Fruit fly (Drosophila melanogaster) whole organism, embryonic: ENCODE measurements around the gene CG13995.
A peak's percentile ranks its signal among the peaks of the same experiment; 100 is the strongest.

Source experiments
- CG10147 ChIP-seq: fragments of 200-800 bp; sonication (Bioruptor generic); optimal IDR thresholded peaks from 2 replicates; lab custom pipeline; 2019; ENCODE audit warnings: missing biosample characterization, mild to moderate bottlenecking, missing genetic modification characterization, moderate library complexity
- CG14050 ChIP-seq: fragments of 200-800 bp; sonication (Bioruptor generic); IDR thresholded peaks from 3 replicates; pipeline ENCODE4 v1.3.6; 2022; ENCODE audit warnings: missing biosample characterization, missing genetic modification characterization
- CG18764 ChIP-seq: fragments of 200-800 bp; sonication (Bioruptor generic); optimal IDR thresholded peaks from 3 replicates; lab custom pipeline; 2016; ENCODE audit warnings: missing biosample characterization, missing genetic modification characterization
- CG2120 ChIP-seq: fragments of 200-800 bp; sonication (Bioruptor generic); optimal IDR thresholded peaks from 3 replicates; lab custom pipeline; 2016; ENCODE audit warnings: missing biosample characterization, missing genetic modification characterization
- CG2199 ChIP-seq: fragments of 200-800 bp; sonication (Bioruptor generic); IDR thresholded peaks from 3 replicates; pipeline ENCODE4 v1.3.6; 2022; ENCODE audit warnings: missing biosample characterization, missing genetic modification characterization
- CG2678 ChIP-seq: fragments of 200-800 bp; sonication (Bioruptor generic); optimal IDR thresholded peaks from 3 replicates; lab custom pipeline; 2019; ENCODE audit warnings: missing biosample characterization, mild to moderate bottlenecking, missing genetic modification characterization, moderate library complexity
- CG34376 ChIP-seq: fragments of 200-800 bp; sonication (Bioruptor generic); optimal IDR thresholded peaks from 2 replicates; lab custom pipeline; 2018; ENCODE audit warnings: missing biosample characterization, mild to moderate bottlenecking, missing genetic modification characterization
- CG3726 ChIP-seq: fragments of 200-800 bp; sonication (Bioruptor generic); IDR thresholded peaks from 3 replicates; pipeline ENCODE4, ENCODE4 v1.3.6; 2022; ENCODE audit warnings: missing biosample characterization, missing genetic modification characterization
- CG3847 ChIP-seq: fragments of 200-800 bp; sonication (Bioruptor generic); IDR thresholded peaks from 2 replicates; pipeline ENCODE4 v1.3.6; 2022; ENCODE audit warnings: missing biosample characterization, missing genetic modification characterization
- CG6683 ChIP-seq: fragments of 200-800 bp; sonication (Bioruptor generic); optimal IDR thresholded peaks from 2 replicates; lab custom pipeline; 2017; ENCODE audit warnings: missing biosample characterization, mild to moderate bottlenecking, missing genetic modification characterization, missing genetic modification reagents
- CG7745 ChIP-seq: fragments of 200-800 bp; sonication (Bioruptor generic); optimal IDR thresholded peaks from 2 replicates; lab custom pipeline; 2018; ENCODE audit warnings: missing biosample characterization, mild to moderate bottlenecking, missing genetic modification characterization, moderate library complexity
- CG9817 ChIP-seq: fragments of 200-800 bp; sonication (Bioruptor generic); optimal IDR thresholded peaks from 2 replicates; lab custom pipeline; 2018; ENCODE audit warnings: missing biosample characterization, mild to moderate bottlenecking, missing genetic modification characterization, moderate library complexity
- D19B ChIP-seq: fragments of 200-800 bp; sonication (Bioruptor generic); optimal IDR thresholded peaks from 2 replicates; lab custom pipeline; 2017; ENCODE audit warnings: missing biosample characterization, mild to moderate bottlenecking, missing genetic modification characterization
- Dll ChIP-seq: fragments of 200-800 bp; sonication (Bioruptor generic); IDR thresholded peaks from 4 replicates; pipeline ENCODE4 v1.3.6; 2022; ENCODE audit warnings: missing biosample characterization, missing genetic modification characterization; ENCODE audit not compliant: partially characterized antibody
- Dref ChIP-seq: fragments of 200-800 bp; sonication (Bioruptor generic); IDR thresholded peaks from 2 replicates; pipeline ENCODE4 v1.3.6; 2022; ENCODE audit warnings: missing biosample characterization, missing genetic modification characterization
- Eip74EF ChIP-seq, 2 experiments: fragments of 200-800 bp in 1 of 2; fragments of >200 bp in 1 of 2; sonication (Bioruptor generic) in 1 of 2; optimal IDR thresholded peaks; 2 replicates each; lab custom pipeline; 2017 to 2019; ENCODE audit warnings: missing biosample characterization in 2 of 2, missing genetic modification characterization in 2 of 2, mild to moderate bottlenecking in 1 of 2, moderate library complexity in 1 of 2
- Ets65A ChIP-seq: fragments of 200-800 bp; sonication (Bioruptor generic); peaks from one replicate; lab custom pipeline; 2016; ENCODE audit warnings: missing biosample characterization, missing genetic modification characterization
- HLH4C ChIP-seq: fragments of 200-800 bp; sonication (Bioruptor generic); IDR thresholded peaks from 3 replicates; pipeline ENCODE4 v1.3.6; 2022; ENCODE audit warnings: missing biosample characterization, missing genetic modification characterization; ENCODE audit not compliant: partially characterized antibody
- Hr78 ChIP-seq, 2 experiments: fragments of 200-800 bp in 1 of 2; fragments of >200 bp in 1 of 2; sonication (Bioruptor generic) in 1 of 2; optimal IDR thresholded peaks; 2 replicates each; lab custom pipeline; 2017 to 2019; ENCODE audit warnings: missing biosample characterization in 2 of 2, missing genetic modification characterization in 2 of 2, mild to moderate bottlenecking in 1 of 2, moderate library complexity in 1 of 2
- MESR4 ChIP-seq: fragments of 200-800 bp; sonication (Bioruptor generic); optimal IDR thresholded peaks from 2 replicates; lab custom pipeline; 2018; ENCODE audit warnings: missing biosample characterization, mild to moderate bottlenecking, missing genetic modification characterization, moderate library complexity
- Med ChIP-seq: fragments of 200-800 bp; sonication (Bioruptor generic); peaks from one replicate; lab custom pipeline; 2016; ENCODE audit warnings: missing biosample characterization, missing genetic modification characterization, mild to moderate bottlenecking, inconsistent platforms, moderate library complexity
- Myb ChIP-seq: fragments of 200-800 bp; sonication (Bioruptor generic); optimal IDR thresholded peaks from 2 replicates; lab custom pipeline; 2016; ENCODE audit warnings: missing biosample characterization, missing genetic modification characterization
- NC2α ChIP-seq: fragments of 200-800 bp; sonication (Bioruptor generic); optimal IDR thresholded peaks from 2 replicates; lab custom pipeline; 2016; ENCODE audit warnings: missing biosample characterization, missing genetic modification characterization
- Stat92E ChIP-seq, 3 experiments: fragments of >200 bp in 2 of 3; fragments of 200-800 bp in 1 of 3; sonication (Bioruptor generic) in 1 of 3; optimal IDR thresholded peaks; 2 replicates each; lab custom pipeline; 2017 to 2019; ENCODE audit warnings: missing biosample characterization in 3 of 3, missing genetic modification characterization in 3 of 3, mild to moderate bottlenecking in 1 of 3, moderate library complexity in 1 of 3
- ci ChIP-seq: fragments of 200-800 bp; sonication (Bioruptor generic); IDR thresholded peaks from 3 replicates; pipeline ENCODE4 v1.3.6; 2022; ENCODE audit warnings: missing biosample characterization, missing genetic modification characterization
- crc ChIP-seq: fragments of 200-800 bp; sonication (Bioruptor generic); optimal IDR thresholded peaks from 2 replicates; lab custom pipeline; 2016; ENCODE audit warnings: missing biosample characterization, missing genetic modification characterization
- croc ChIP-seq: fragments of 200-800 bp; sonication (Bioruptor generic); conservative IDR thresholded peaks from 3 replicates; pipeline ENCODE4 v1.3.6; 2022; ENCODE audit warnings: missing biosample characterization, missing genetic modification characterization
- crol ChIP-seq: fragments of 200-800 bp; sonication (Bioruptor generic); IDR thresholded peaks from 2 replicates; pipeline ENCODE4 v1.3.6; 2022; ENCODE audit warnings: missing biosample characterization, missing genetic modification characterization
- crp ChIP-seq, 2 experiments: fragments of 200-800 bp; sonication (Bioruptor generic); optimal IDR thresholded peaks; 2 replicates in 1 of 2; 3 replicates in 1 of 2; lab custom pipeline; 2017; ENCODE audit warnings: missing biosample characterization in 2 of 2, missing genetic modification characterization in 2 of 2, mild to moderate bottlenecking in 1 of 2, moderate library complexity in 1 of 2
- exex ChIP-seq: fragments of 200-800 bp; sonication (Bioruptor generic); optimal IDR thresholded peaks from 4 replicates; lab custom pipeline; 2018; ENCODE audit warnings: missing biosample characterization, mild to moderate bottlenecking, missing genetic modification characterization, moderate library complexity
- ftz-f1 ChIP-seq: fragments of 200-800 bp; sonication (Bioruptor generic); optimal IDR thresholded peaks from 2 replicates; lab custom pipeline; 2016; ENCODE audit warnings: missing biosample characterization, missing genetic modification characterization
- grn ChIP-seq: fragments of 200-800 bp; sonication (Bioruptor generic); optimal IDR thresholded peaks from 3 replicates; lab custom pipeline; 2017; ENCODE audit warnings: missing biosample characterization, missing genetic modification characterization
- gro ChIP-seq: fragments of 200-800 bp; sonication (Bioruptor generic); optimal IDR thresholded peaks from 2 replicates; lab custom pipeline; 2016; ENCODE audit warnings: missing biosample characterization, missing genetic modification characterization
- kah ChIP-seq: fragments of 200-800 bp; sonication (Bioruptor generic); optimal IDR thresholded peaks from 2 replicates; lab custom pipeline; 2018; ENCODE audit warnings: missing biosample characterization, mild to moderate bottlenecking, missing genetic modification characterization
- luna ChIP-seq: fragments of 200-800 bp; sonication (Bioruptor generic); optimal IDR thresholded peaks from 2 replicates; lab custom pipeline; 2016; ENCODE audit warnings: missing biosample characterization, missing genetic modification characterization
- mirr ChIP-seq: fragments of 200-800 bp; sonication (Bioruptor generic); optimal IDR thresholded peaks from 3 replicates; lab custom pipeline; 2018; ENCODE audit warnings: missing biosample characterization, mild to moderate bottlenecking, missing genetic modification characterization
- nom ChIP-seq: fragments of 200-800 bp; sonication (Bioruptor generic); optimal IDR thresholded peaks from 2 replicates; lab custom pipeline; 2017; ENCODE audit warnings: missing biosample characterization, missing genetic modification characterization, mild to moderate bottlenecking, moderate library complexity, missing genetic modification reagents
- odd ChIP-seq: fragments of 200-800 bp; sonication (Bioruptor generic); optimal IDR thresholded peaks from 2 replicates; lab custom pipeline; 2017; ENCODE audit warnings: missing biosample characterization, mild to moderate bottlenecking, missing genetic modification characterization
- pan ChIP-seq, 4 experiments: fragments of >200 bp in 3 of 4; fragments of 200-800 bp in 1 of 4; sonication (Bioruptor generic) in 1 of 4; optimal IDR thresholded peaks in 3 of 4; IDR thresholded peaks in 1 of 4; 2 replicates each; pipeline versions ENCODE4 v1.3.6 to Lab custom; 2017 to 2022; ENCODE audit warnings: missing biosample characterization in 2 of 4, missing genetic modification characterization in 2 of 4, mixed read lengths in 1 of 4
- sim ChIP-seq: fragments of 200-800 bp; sonication (Bioruptor generic); IDR thresholded peaks from 2 replicates; pipeline ENCODE4 v1.3.6; 2022; ENCODE audit warnings: missing biosample characterization, missing genetic modification characterization
- slbo ChIP-seq: fragments of 200-800 bp; sonication (Bioruptor generic); IDR thresholded peaks from 2 replicates; pipeline ENCODE4 v1.3.6; 2022; ENCODE audit warnings: missing biosample characterization, missing genetic modification characterization
- sr ChIP-seq: fragments of 200-800 bp; sonication (Bioruptor generic); IDR thresholded peaks from 3 replicates; pipeline ENCODE4 v1.3.6; 2022; ENCODE audit warnings: missing biosample characterization, missing genetic modification characterization
- sug ChIP-seq: fragments of 200-800 bp; optimal IDR thresholded peaks from 2 replicates; lab custom pipeline; 2019; ENCODE audit warnings: missing biosample characterization, mild to moderate bottlenecking, missing genetic modification characterization, moderate library complexity
- vnd ChIP-seq: fragments of 200-800 bp; sonication (Bioruptor generic); IDR thresholded peaks from 3 replicates; pipeline ENCODE4 v1.3.6; 2022; ENCODE audit warnings: missing biosample characterization, missing genetic modification characterization; ENCODE audit not compliant: partially characterized antibody

Gene CG13995

DNA sequence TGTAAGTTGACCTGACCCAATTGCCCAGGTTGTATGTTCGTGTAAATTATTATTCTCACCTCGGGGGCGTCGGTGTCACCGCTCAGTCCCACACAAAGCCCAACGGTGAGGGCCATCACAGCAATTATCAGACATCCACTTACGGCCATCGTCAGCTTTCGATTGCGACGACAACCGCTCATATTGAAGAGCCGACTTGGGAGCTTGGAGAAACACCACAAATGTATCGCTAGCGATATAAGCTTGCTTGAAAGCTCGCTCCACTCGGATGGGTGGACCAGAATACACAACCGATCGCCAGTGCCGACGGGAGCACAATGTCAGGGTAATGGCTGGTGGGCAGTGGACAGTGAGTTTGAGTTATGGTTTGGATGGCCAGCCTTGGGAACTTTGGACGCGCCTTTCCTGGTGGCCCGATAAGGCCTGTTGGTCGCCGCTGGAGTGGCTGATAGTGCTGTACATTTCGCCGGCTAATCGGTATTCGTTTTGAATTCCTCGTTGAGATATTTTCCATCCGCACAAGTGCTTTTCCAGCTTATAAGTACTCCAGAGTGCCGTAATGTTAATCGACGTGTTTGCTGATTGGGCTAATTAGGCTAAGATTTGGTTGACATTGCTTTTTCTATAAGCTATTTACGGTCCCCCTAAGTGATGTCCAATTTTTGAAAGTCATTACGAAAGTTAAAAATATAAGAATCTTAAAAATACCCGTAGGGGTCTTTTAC is 47.4 kb upstream of the CG13995 start, which contains the start of gene Gal:
Gene Gal, minus strand, starts transcription at position 320 of the 725 bp plus-strand sequence.
- TF ChIP-seq CG34376 (GFP tag; lab: Kevin White, UChicago) (peak; percentile 1), Med (GFP tag; lab: Kevin White, UChicago) (peak; percentile 64), ci (GFP tag; lab: Robert Waterston, UW) (peak; percentile 33; the same call in 1 of the 3 replicates), CG3726 (GFP tag; lab: Robert Waterston, UW) (0 out of 3 replicates have a peak, but pooled peaks have one; percentile 30), sug (tag; lab: Kevin White, UChicago) (peak; percentile 83), NC2α (GFP tag; lab: Kevin White, UChicago) (no peak), sr (GFP tag; lab: Robert Waterston, UW) (0 out of 3 replicates have a peak, but pooled peaks have one; percentile 53), CG2199 (GFP tag; lab: Robert Waterston, UW) (0 out of 3 replicates have a peak, but pooled peaks have one; percentile 35), Hr78 (GFP tag; optimal IDR thresholded peaks at IDR 0.05; lab: Kevin White, UChicago) (peak in 1 of 2 experiments; percentile 28), CG2678 (tag; lab: Kevin White, UChicago) (no peak), gro (GFP tag; lab: Kevin White, UChicago) (peak; percentile 2), crp (GFP tag; optimal IDR thresholded peaks at IDR 0.05; lab: Kevin White, UChicago) (no peak), nom (GFP tag; lab: Kevin White, UChicago) (peak; percentile 42), exex (peak; percentile 97), croc (GFP tag; lab: Robert Waterston, UW) (no peak), vnd (GFP tag; lab: Robert Waterston, UW) (0 out of 3 replicates have a peak, but pooled peaks have one; percentile 27)

DNA sequence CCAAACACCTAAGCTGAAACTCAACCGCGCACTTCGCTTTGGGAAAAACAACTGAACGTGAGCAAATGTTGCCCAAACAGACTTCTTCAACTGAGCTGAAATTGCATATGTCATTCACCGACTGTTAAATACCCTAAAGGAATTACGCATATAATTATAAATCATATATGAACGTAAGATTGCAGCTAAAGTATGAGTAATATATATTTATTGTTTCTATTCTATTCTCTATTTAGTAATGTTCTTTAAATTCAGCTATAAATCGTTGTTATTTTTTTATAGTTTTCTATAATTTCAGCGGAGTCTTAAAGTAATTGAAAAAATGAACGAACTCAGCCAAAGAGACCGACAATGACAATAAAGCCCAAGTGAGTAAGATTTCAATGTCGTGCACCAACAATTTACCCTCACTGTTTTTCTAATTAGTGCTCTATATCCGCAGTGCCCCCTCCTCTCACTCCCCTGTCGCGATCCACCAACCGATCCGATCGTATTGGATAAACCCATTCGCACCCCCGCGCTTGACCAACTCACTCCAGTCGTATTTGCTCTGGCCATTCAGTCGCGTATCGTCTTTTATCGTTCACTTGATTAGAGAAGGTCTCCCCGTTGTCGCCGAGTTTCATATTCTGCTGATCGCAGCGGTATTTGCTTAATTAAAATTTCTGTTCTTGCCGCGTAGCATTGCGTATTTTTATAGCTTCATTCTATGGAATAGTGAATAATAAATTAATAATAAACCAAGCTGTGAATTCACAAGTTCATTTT is 41.6 kb upstream of the CG13995 start, which contains the start of gene CG9098:
Gene CG9098, minus strand, starts transcription at position 36 of the 768 bp plus-strand sequence.
- TF ChIP-seq grn (GFP tag; lab: Kevin White, UChicago) (peak; percentile 72), Ets65A (peak; percentile 28), Dll (GFP tag; lab: Robert Waterston, UW) (no peak), Myb (no peak), ftz-f1 (GFP tag; lab: Kevin White, UChicago) (no peak), crc (GFP tag; lab: Kevin White, UChicago) (no peak), pan (optimal IDR thresholded peaks at IDR 0.05; lab: Kevin White, UChicago) (no peak), pan (GFP tag; optimal IDR thresholded peaks at IDR 0.05 in 1 of 2, IDR thresholded peaks at IDR 0.05 in 1 of 2) (no peak), CG3847 (no peak), CG10147 (GFP tag; lab: Kevin White, UChicago) (no peak), CG3726 (GFP tag; lab: Robert Waterston, UW) (no peak), Stat92E (GFP tag; optimal IDR thresholded peaks at IDR 0.05; lab: Kevin White, UChicago) (no peak), HLH4C (no peak), CG7745 (tag; lab: Kevin White, UChicago) (no peak), crol (GFP tag; lab: Robert Waterston, UW) (peak; percentile 75), D19B (GFP tag; lab: Kevin White, UChicago) (no peak), CG9817 (tag; lab: Kevin White, UChicago) (no peak), CG6683 (no peak), croc (GFP tag; lab: Robert Waterston, UW) (no peak), CG18764 (GFP tag; lab: Kevin White, UChicago) (no peak), exex (peak; percentile 65), luna (no peak), slbo (GFP tag; lab: Robert Waterston, UW) (no peak), mirr (peak; percentile 82), kah (GFP tag; lab: Kevin White, UChicago) (no peak), Eip74EF (GFP tag; optimal IDR thresholded peaks at IDR 0.05; lab: Kevin White, UChicago) (no peak), CG2120 (GFP tag; lab: Kevin White, UChicago) (no peak), sim (GFP tag; lab: Robert Waterston, UW) (no peak), CG14050 (GFP tag; lab: Robert Waterston, UW) (no peak), odd (GFP tag; lab: Kevin White, UChicago) (no peak), MESR4 (GFP tag; lab: Kevin White, UChicago) (no peak), Dref (GFP tag; lab: Robert Waterston, UW) (no peak)
